Fruit fly (Drosophila melanogaster): Measurements from ENCODE around the gene Vti1a.

dm6 chr3L:658279-658678, 34.4 kb downstream of the Vti1a start:
- TF ChIP-seq pan (optimal IDR thresholded peaks at IDR 0.05), result no peak
- TF ChIP-seq psq (GFP tag; optimal IDR thresholded peaks at IDR 0.05), result no peak
- TF ChIP-seq sv (GFP tag; optimal IDR thresholded peaks at IDR 0.05), result no peak
- no peak for TF ChIP-seq br (GFP tag; optimal IDR thresholded peaks at IDR 0.05)
